Fruit fly (Drosophila melanogaster) whole organism, embryonic: ENCODE results near the gene Lip2.

ENCODE experiments used
- Antp ChIP-seq: fragments of 200-800 bp; sonication (Bioruptor generic); optimal IDR thresholded peaks from 3 replicates; lab custom pipeline; 2016; ENCODE audit warnings: missing biosample characterization, missing genetic modification characterization
- CG10366 ChIP-seq: fragments of 200-800 bp; sonication (Bioruptor generic); IDR thresholded peaks from 2 replicates; pipeline ENCODE4 v1.3.6; 2022; ENCODE audit warnings: missing biosample characterization, missing genetic modification characterization
- CG14014 ChIP-seq: fragments of 200-800 bp; sonication (Bioruptor generic); IDR thresholded peaks from 2 replicates; pipeline ENCODE4 v1.3.6; 2022; ENCODE audit warnings: missing biosample characterization, missing genetic modification characterization
- CG14860 ChIP-seq: fragments of 200-800 bp; sonication (Bioruptor generic); IDR thresholded peaks from 3 replicates; pipeline ENCODE4 v1.3.6; 2022; ENCODE audit warnings: missing biosample characterization, missing genetic modification characterization; ENCODE audit not compliant: partially characterized antibody
- CG15696 ChIP-seq: fragments of 200-800 bp; sonication (Bioruptor generic); optimal IDR thresholded peaks from 2 replicates; lab custom pipeline; 2019; ENCODE audit warnings: missing biosample characterization, mild to moderate bottlenecking, missing genetic modification characterization, moderate library complexity
- CG16863 ChIP-seq: fragments of 200-800 bp; sonication (Bioruptor generic); optimal IDR thresholded peaks from 3 replicates; lab custom pipeline; 2016; ENCODE audit warnings: missing biosample characterization, missing genetic modification characterization
- CG17361 ChIP-seq: fragments of 200-800 bp; sonication (Bioruptor generic); IDR thresholded peaks from 3 replicates; pipeline ENCODE4 v1.3.6; 2022; ENCODE audit warnings: missing biosample characterization, missing genetic modification characterization
- CG17612 ChIP-seq: fragments of 200-800 bp; sonication (Bioruptor generic); IDR thresholded peaks from 2 replicates; pipeline ENCODE4 v1.3.6; 2022; ENCODE audit warnings: missing biosample characterization, missing genetic modification characterization
- CG1832 ChIP-seq: fragments of 200-800 bp; sonication (Bioruptor generic); optimal IDR thresholded peaks from 2 replicates; lab custom pipeline; 2017; ENCODE audit warnings: missing biosample characterization, mild to moderate bottlenecking, missing genetic modification characterization, inconsistent platforms
- CG18599 ChIP-seq: fragments of 200-800 bp; sonication (Bioruptor generic); optimal IDR thresholded peaks from 3 replicates; lab custom pipeline; 2017; ENCODE audit warnings: missing biosample characterization, missing genetic modification characterization, mild to moderate bottlenecking, moderate library complexity, missing genetic modification reagents
- CG2712 ChIP-seq: fragments of 200-800 bp; optimal IDR thresholded peaks from 3 replicates; lab custom pipeline; 2019; ENCODE audit warnings: missing biosample characterization, mild to moderate bottlenecking, missing genetic modification characterization, moderate library complexity
- CG30020 ChIP-seq: fragments of 200-800 bp; optimal IDR thresholded peaks from 2 replicates; lab custom pipeline; 2019; ENCODE audit warnings: missing biosample characterization, mild to moderate bottlenecking, missing genetic modification characterization, moderate library complexity
- CG3065 ChIP-seq: fragments of 200-800 bp; sonication (Bioruptor generic); optimal IDR thresholded peaks from 2 replicates; lab custom pipeline; 2016; ENCODE audit warnings: missing biosample characterization, missing genetic modification characterization
- CG32767 ChIP-seq: fragments of 200-800 bp; sonication (Bioruptor generic); IDR thresholded peaks from 2 replicates; pipeline ENCODE4 v1.3.6; 2022; ENCODE audit warnings: missing biosample characterization, missing genetic modification characterization
- CG4282 ChIP-seq: fragments of 200-800 bp; sonication (Bioruptor generic); optimal IDR thresholded peaks from 2 replicates; lab custom pipeline; 2016; ENCODE audit warnings: missing biosample characterization, missing genetic modification characterization
- CG4707 ChIP-seq: fragments of 200-800 bp; sonication (Bioruptor generic); optimal IDR thresholded peaks from 2 replicates; lab custom pipeline; 2018; ENCODE audit warnings: missing biosample characterization, mild to moderate bottlenecking, missing genetic modification characterization, moderate library complexity
- CG4820 ChIP-seq: fragments of 200-800 bp; sonication (Bioruptor generic); optimal IDR thresholded peaks from 3 replicates; lab custom pipeline; 2016; ENCODE audit warnings: missing biosample characterization, missing genetic modification characterization
- CG5245 ChIP-seq: fragments of 200-800 bp; sonication (Bioruptor generic); optimal IDR thresholded peaks from 3 replicates; lab custom pipeline; 2016; ENCODE audit warnings: missing biosample characterization, missing genetic modification characterization
- CG6272 ChIP-seq: fragments of 200-800 bp; sonication (Bioruptor generic); IDR thresholded peaks from 2 replicates; pipeline ENCODE4 v1.3.6; 2022; ENCODE audit warnings: missing biosample characterization, missing genetic modification characterization
- CG7357 ChIP-seq: fragments of 200-800 bp; sonication (Bioruptor generic); IDR thresholded peaks from 3 replicates; pipeline ENCODE4 v1.3.6; 2022; ENCODE audit warnings: missing biosample characterization, missing genetic modification characterization
- Doc3 ChIP-seq: fragments of 200-800 bp; sonication (Bioruptor generic); IDR thresholded peaks from 3 replicates; pipeline ENCODE4 v1.3.6; 2022; ENCODE audit warnings: missing biosample characterization, missing genetic modification characterization; ENCODE audit not compliant: partially characterized antibody
- Dp ChIP-seq: fragments of 200-800 bp; sonication (Bioruptor generic); optimal IDR thresholded peaks from 2 replicates; lab custom pipeline; 2018; ENCODE audit warnings: missing biosample characterization, mild to moderate bottlenecking, missing genetic modification characterization, moderate library complexity
- E2f2 ChIP-seq: fragments of 200-800 bp; sonication (Bioruptor generic); IDR thresholded peaks from 2 replicates; pipeline ENCODE4 v1.3.6; 2022; ENCODE audit warnings: missing biosample characterization, missing genetic modification characterization
- GATAe ChIP-seq: fragments of 200-800 bp; sonication (Bioruptor generic); conservative IDR thresholded peaks from 2 replicates; pipeline ENCODE4 v1.3.6; 2022; ENCODE audit warnings: missing biosample characterization, missing genetic modification characterization
- H15 ChIP-seq: fragments of 200-800 bp; sonication (Bioruptor generic); IDR thresholded peaks from 3 replicates; pipeline ENCODE4 v1.3.6; 2022; ENCODE audit warnings: missing biosample characterization, missing genetic modification characterization
- HLHmδ ChIP-seq: fragments of 200-800 bp; sonication (Bioruptor generic); optimal IDR thresholded peaks from 2 replicates; lab custom pipeline; 2018; ENCODE audit warnings: missing biosample characterization, mild to moderate bottlenecking, missing genetic modification characterization, moderate library complexity
- Hr39 ChIP-seq: fragments of >200 bp; optimal IDR thresholded peaks from 2 replicates; lab custom pipeline; 2017
- Hr51 ChIP-seq, 2 experiments: fragments of 200-800 bp; sonication (Bioruptor generic); optimal IDR thresholded peaks; 2 replicates in 1 of 2; 3 replicates in 1 of 2; lab custom pipeline; 2016 to 2018; ENCODE audit warnings: missing biosample characterization in 2 of 2, missing genetic modification characterization in 2 of 2, mild to moderate bottlenecking in 1 of 2, moderate library complexity in 1 of 2
- Lim3 ChIP-seq: fragments of 200-800 bp; sonication (Bioruptor generic); IDR thresholded peaks from 2 replicates; pipeline ENCODE4 v1.3.6; 2022; ENCODE audit warnings: missing biosample characterization, missing genetic modification characterization
- Mrtf ChIP-seq: fragments of 200-800 bp; sonication (Bioruptor generic); IDR thresholded peaks from 3 replicates; pipeline ENCODE4 v1.3.6; 2022; ENCODE audit warnings: missing biosample characterization, missing genetic modification characterization
- Oaz ChIP-seq: fragments of 200-800 bp; sonication (Bioruptor generic); IDR thresholded peaks from 2 replicates; pipeline ENCODE4 v1.3.6; 2022; ENCODE audit warnings: missing biosample characterization, missing genetic modification characterization
- PHDP ChIP-seq: fragments of 200-800 bp; sonication (Bioruptor generic); optimal IDR thresholded peaks from 3 replicates; lab custom pipeline; 2018; ENCODE audit warnings: missing biosample characterization, mild to moderate bottlenecking, missing genetic modification characterization, moderate library complexity
- Vsx1 ChIP-seq: fragments of 200-800 bp; sonication (Bioruptor generic); optimal IDR thresholded peaks from 2 replicates; lab custom pipeline; 2017; ENCODE audit warnings: missing biosample characterization, mild to moderate bottlenecking, missing genetic modification characterization, missing genetic modification reagents
- al ChIP-seq: fragments of 200-800 bp; sonication (Bioruptor generic); IDR thresholded peaks from 2 replicates; pipeline ENCODE4 v1.3.6; 2022; ENCODE audit warnings: missing biosample characterization, missing genetic modification characterization
- aop ChIP-seq: fragments of 200-800 bp; sonication (Bioruptor generic); IDR thresholded peaks from 2 replicates; pipeline ENCODE4 v1.3.6; 2022; ENCODE audit warnings: missing biosample characterization, missing genetic modification characterization
- ewg ChIP-seq: fragments of 200-800 bp; sonication (Bioruptor generic); optimal IDR thresholded peaks from 3 replicates; lab custom pipeline; 2017; ENCODE audit warnings: mild to moderate bottlenecking, missing biosample characterization, missing genetic modification reagents, missing genetic modification characterization
- fd96Cb ChIP-seq: fragments of 200-800 bp; sonication (Bioruptor generic); optimal IDR thresholded peaks from 2 replicates; lab custom pipeline; 2018; ENCODE audit warnings: missing biosample characterization, mild to moderate bottlenecking, missing genetic modification characterization, moderate library complexity
- fru ChIP-seq: fragments of >200 bp; optimal IDR thresholded peaks from 2 replicates; lab custom pipeline; 2017
- gfzf ChIP-seq: fragments of 200-800 bp; sonication (Bioruptor generic); optimal IDR thresholded peaks from 2 replicates; lab custom pipeline; 2016; ENCODE audit warnings: missing biosample characterization, mild to moderate bottlenecking, missing genetic modification characterization, moderate library complexity
- grau ChIP-seq: fragments of 200-800 bp; optimal IDR thresholded peaks from 3 replicates; lab custom pipeline; 2019; ENCODE audit warnings: missing biosample characterization, mild to moderate bottlenecking, missing genetic modification characterization, moderate library complexity
- h ChIP-seq: fragments of >200 bp; optimal IDR thresholded peaks from 2 replicates; lab custom pipeline; 2017
- lilli ChIP-seq: fragments of 200-800 bp; sonication (Bioruptor generic); optimal IDR thresholded peaks from 3 replicates; lab custom pipeline; 2016; ENCODE audit warnings: missing biosample characterization, missing genetic modification characterization
- lola ChIP-seq, 3 experiments: fragments of >200 bp in 2 of 3; fragments of 200-800 bp in 1 of 3; sonication (Bioruptor generic) in 1 of 3; optimal IDR thresholded peaks; 2 replicates each; lab custom pipeline; 2017 to 2019; ENCODE audit warnings: missing biosample characterization in 3 of 3, missing genetic modification characterization in 3 of 3, mild to moderate bottlenecking in 1 of 3, moderate library complexity in 1 of 3
- p53 ChIP-seq: fragments of 200-800 bp; sonication (Bioruptor generic); optimal IDR thresholded peaks from 2 replicates; lab custom pipeline; 2016; ENCODE audit warnings: missing biosample characterization, missing genetic modification characterization
- pho ChIP-seq: fragments of 200-800 bp; sonication (Bioruptor generic); optimal IDR thresholded peaks from 2 replicates; lab custom pipeline; 2016; ENCODE audit warnings: missing biosample characterization, missing genetic modification characterization
- phol ChIP-seq: fragments of 200-800 bp; sonication (Bioruptor generic); optimal IDR thresholded peaks from 3 replicates; lab custom pipeline; 2018; ENCODE audit warnings: missing biosample characterization, mild to moderate bottlenecking, missing genetic modification characterization, moderate library complexity
- pnt ChIP-seq: fragments of 200-800 bp; sonication (Bioruptor generic); optimal IDR thresholded peaks from 3 replicates; lab custom pipeline; 2016; ENCODE audit warnings: missing biosample characterization, missing genetic modification characterization
- rib ChIP-seq: fragments of 200-800 bp; sonication (Bioruptor generic); IDR thresholded peaks from 2 replicates; pipeline ENCODE4 v1.3.6; 2022; ENCODE audit warnings: missing biosample characterization, missing genetic modification characterization
- sens ChIP-seq: fragments of 200-800 bp; sonication (Bioruptor generic); peaks from one replicate; lab custom pipeline; 2016; ENCODE audit warnings: missing biosample characterization, missing genetic modification characterization
- sob ChIP-seq: fragments of 200-800 bp; sonication (Bioruptor generic); IDR thresholded peaks from 2 replicates; pipeline ENCODE4 v1.3.6; 2022; ENCODE audit warnings: missing biosample characterization, missing genetic modification characterization
- tx ChIP-seq: fragments of 200-800 bp; sonication (Bioruptor generic); optimal IDR thresholded peaks from 2 replicates; lab custom pipeline; 2016; ENCODE audit warnings: missing biosample characterization, missing genetic modification characterization
- zf30C ChIP-seq: fragments of 200-800 bp; sonication (Bioruptor generic); optimal IDR thresholded peaks from 3 replicates; lab custom pipeline; 2018; ENCODE audit warnings: missing biosample characterization, mild to moderate bottlenecking, missing genetic modification characterization

Lip2 gene

DNA sequence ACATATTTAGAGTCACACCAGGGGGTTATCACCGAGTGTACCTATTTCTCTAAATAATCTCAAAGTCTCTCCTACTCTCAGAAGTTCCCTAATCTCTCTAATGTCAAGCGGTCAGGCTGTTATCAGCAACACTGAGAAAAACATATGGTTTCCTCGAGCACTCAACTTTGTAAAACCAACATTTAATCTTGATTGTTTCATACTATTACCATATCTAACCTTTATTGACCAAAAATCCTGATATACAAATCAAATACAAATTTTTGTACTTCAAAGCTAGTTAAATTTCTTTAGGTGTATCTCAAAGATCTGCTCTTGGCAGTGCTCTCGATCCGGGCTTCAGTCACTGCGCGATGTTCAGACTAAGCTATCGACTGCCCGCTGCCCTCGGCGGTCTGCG, 6.0 kb downstream of the Lip2 start, which contains the start of gene CG6415 (continued):
- TF ChIP-seq zf30C (GFP tag; lab: Kevin White, UChicago) (peak; percentile 66), sens (peak; percentile 94), Vsx1 (GFP tag; lab: Kevin White, UChicago) (peak; percentile 10), CG17361 (peak; percentile 77), Doc3 (GFP tag; lab: Robert Waterston, UW) (no peak), ewg (GFP tag; lab: Kevin White, UChicago) (peak; percentile 38), CG1832 (GFP tag; lab: Kevin White, UChicago) (no peak), Antp (GFP tag; lab: Kevin White, UChicago) (peak; percentile 56), CG3065 (no peak), CG4707 (GFP tag; lab: Kevin White, UChicago) (no peak), E2f2 (GFP tag; lab: Robert Waterston, UW) (peak; percentile 40; the same call in 1 of the 2 replicates), PHDP (tag; lab: Kevin White, UChicago) (peak; percentile 80), CG14014 (GFP tag; lab: Robert Waterston, UW) (peak; percentile 80), Oaz (GFP tag; lab: Robert Waterston, UW) (0 out of 2 replicates have a peak, but pooled peaks have one; percentile 37), CG14860 (no peak), gfzf (GFP tag; lab: Kevin White, UChicago) (no peak), CG30020 (no peak), lola (GFP tag; optimal IDR thresholded peaks at IDR 0.05; lab: Kevin White, UChicago) (peak in 1 of 3 experiments; percentile 70), lilli (peak; percentile 77), CG16863 (GFP tag; lab: Kevin White, UChicago) (peak; percentile 67), Mrtf (GFP tag; lab: Robert Waterston, UW) (peak; percentile 57; the same call in 2 of the 3 replicates), rib (GFP tag; lab: Robert Waterston, UW) (no peak), Hr39 (lab: Kevin White, UChicago) (no peak), aop (GFP tag; lab: Robert Waterston, UW) (0 out of 2 replicates have a peak, but pooled peaks have one; percentile 38), Dp (GFP tag; lab: Kevin White, UChicago) (no peak), CG17612 (GFP tag; lab: Robert Waterston, UW) (peak; percentile 60), fru (lab: Kevin White, UChicago) (no peak), CG2712 (tag; lab: Kevin White, UChicago) (peak; percentile 84), CG32767 (peak; percentile 21; the same call in 1 of the 2 replicates), h (no peak), CG7357 (peak; percentile 72), Lim3 (GFP tag; lab: Robert Waterston, UW) (no peak), CG10366 (peak; percentile 68), HLHmδ (GFP tag; lab: Kevin White, UChicago) (no peak), pnt (GFP tag; lab: Kevin White, UChicago) (peak; percentile 32), sob (GFP tag; lab: Robert Waterston, UW) (peak; percentile 80), CG4820 (peak; percentile 75), grau (tag; lab: Kevin White, UChicago) (peak; percentile 81), CG18599 (GFP tag; lab: Kevin White, UChicago) (peak; percentile 85), CG6272 (GFP tag; lab: Robert Waterston, UW) (peak; percentile 63), p53 (no peak), GATAe (GFP tag; lab: Robert Waterston, UW) (peak; percentile 44; the same call in 1 of the 2 replicates), pho (GFP tag; lab: Kevin White, UChicago) (peak; percentile 54), CG15696 (tag; lab: Kevin White, UChicago) (peak; percentile 81), fd96Cb (tag; lab: Kevin White, UChicago) (peak; percentile 75), H15 (GFP tag; lab: Robert Waterston, UW) (peak; percentile 72; the same call in 2 of the 3 replicates), al (GFP tag; lab: Robert Waterston, UW) (peak; percentile 32; the same call in 1 of the 2 replicates), tx (GFP tag; lab: Kevin White, UChicago) (peak; percentile 15), phol (tag; lab: Kevin White, UChicago) (peak; percentile 79), CG5245 (GFP tag; lab: Kevin White, UChicago) (peak; percentile 53), Hr51 (GFP tag; optimal IDR thresholded peaks at IDR 0.05; lab: Kevin White, UChicago) (peak in 1 of 2 experiments; percentile 63), CG4282 (GFP tag; lab: Kevin White, UChicago) (no peak)
